Worm (Caenorhabditis elegans) whole organism, young adult: ENCODE results near the gene saeg-1.

ENCODE experiments used
- B0019.2 ChIP-seq: fragments of 200-800 bp; sonication (Bioruptor generic); conservative IDR thresholded peaks from 2 replicates; pipeline ENCODE4 v1.3.6; 2022; ENCODE audit warnings: missing genetic modification reagents, missing genetic modification characterization, missing compliant biosample characterization
- F52B5.7 ChIP-seq: sonication (generic microtip); optimal IDR thresholded peaks from 2 replicates; lab custom pipeline; 2016; ENCODE audit warnings: mild to moderate bottlenecking, missing genetic modification characterization, missing compliant biosample characterization
- attf-3 ChIP-seq: fragments of 200-800 bp; sonication (Bioruptor generic); conservative IDR thresholded peaks from 2 replicates; pipeline ENCODE4 v1.3.6; 2022; ENCODE audit warnings: missing genetic modification reagents, missing genetic modification characterization, missing compliant biosample characterization
- gei-17 ChIP-seq: fragments of 200-800 bp; sonication (Bioruptor generic); optimal IDR thresholded peaks from 2 replicates; lab custom pipeline; 2018; ENCODE audit warnings: mild to moderate bottlenecking, missing genetic modification characterization, missing compliant biosample characterization
- hrde-1 ChIP-seq: sonication (generic microtip); optimal IDR thresholded peaks from 2 replicates; lab custom pipeline; 2016; ENCODE audit warnings: missing genetic modification characterization, mild to moderate bottlenecking, missing compliant biosample characterization, moderate library complexity, missing genotype, missing genetic modification reagents, borderline replicate concordance
- pha-4 ChIP-seq: fragments of 150-350 bp; sonication (generic microtip); optimal IDR thresholded peaks from 2 replicates; lab custom pipeline; 2014; ENCODE audit warnings: missing biosample characterization, missing genetic modification reagents, missing genetic modification characterization
- snpc-4 ChIP-seq, 5 experiments: fragments of 150-350 bp in 1 of 5; sonication (generic microtip) in 4 of 5; optimal IDR thresholded peaks; 2 replicates each; lab custom pipeline; 2014 to 2018; ENCODE audit warnings: missing genetic modification characterization in 5 of 5, missing biosample characterization in 3 of 5, antibody characterized with exemption in 2 of 5, mild to moderate bottlenecking in 2 of 5, missing compliant biosample characterization in 2 of 5, missing genotype in 2 of 5, moderate library complexity in 2 of 5, missing genetic modification reagents in 1 of 5
- zim-3 ChIP-seq: sonication (generic microtip); optimal IDR thresholded peaks from 2 replicates; lab custom pipeline; 2017; ENCODE audit warnings: mild to moderate bottlenecking, missing genetic modification characterization, moderate library complexity, missing compliant biosample characterization
- ztf-28 ChIP-seq: fragments of 200-800 bp; sonication (Bioruptor generic); IDR thresholded peaks from 2 replicates; pipeline ENCODE4 v1.3.6; 2022; ENCODE audit warnings: missing genetic modification reagents, missing genetic modification characterization, missing compliant biosample characterization

ce11 chrV:10816831-10817230, 48.7 kb downstream of the saeg-1 start:
- TF ChIP-seq ztf-28 (GFP tag; lab: Robert Waterston, UW): no peak
- no peak for TF ChIP-seq B0019.2
- TF ChIP-seq snpc-4 (GFP tag; optimal IDR thresholded peaks at IDR 0.05; lab: Kevin White, UChicago): no peak
- no peak for TF ChIP-seq snpc-4 (tag; optimal IDR thresholded peaks at IDR 0.05; lab: Kevin White, UChicago)
- TF ChIP-seq gei-17: no peak
- TF ChIP-seq hrde-1: no peak
- TF ChIP-seq F52B5.7 (tag; lab: Kevin White, UChicago): no peak
- TF ChIP-seq attf-3: no peak
- no peak for TF ChIP-seq pha-4
- TF ChIP-seq zim-3 (tag; lab: Kevin White, UChicago): no peak
